Fruit fly (Drosophila melanogaster) whole organism, adult: ENCODE data around the gene Dup99B.

Source experiments
- Crg-1 ChIP-seq: fragments of 200-800 bp; sonication (Bioruptor generic); optimal IDR thresholded peaks from 2 replicates; lab custom pipeline; 2016; ENCODE audit warnings: missing biosample characterization, missing genetic modification characterization
- Mnt ChIP-seq: fragments of 200-800 bp; sonication (Bioruptor generic); optimal IDR thresholded peaks from 2 replicates; lab custom pipeline; 2016; ENCODE audit warnings: missing biosample characterization, mild to moderate bottlenecking, missing genetic modification characterization
- ovo ChIP-seq: fragments of 200-800 bp; sonication (Bioruptor generic); optimal IDR thresholded peaks from 2 replicates; lab custom pipeline; 2016; ENCODE audit warnings: missing biosample characterization, missing genetic modification characterization
- pad ChIP-seq: fragments of 200-800 bp; sonication (Bioruptor generic); optimal IDR thresholded peaks from 3 replicates; lab custom pipeline; 2017; ENCODE audit warnings: missing biosample characterization, missing genetic modification characterization, mild to moderate bottlenecking, moderate library complexity, missing genetic modification reagents

- TF ChIP-seq pad (GFP tag; lab: Kevin White, UChicago), result no peak
- TF ChIP-seq Crg-1 (GFP tag; lab: Kevin White, UChicago), result no peak
- no peak for TF ChIP-seq Mnt (GFP tag; lab: Kevin White, UChicago)
- no peak for TF ChIP-seq ovo (GFP tag; lab: Kevin White, UChicago)
Measured at dm6 chr3R:29695744-29696143, 19.4 kb downstream of the Dup99B start.
